Fruit fly (Drosophila melanogaster) whole organism, adult: Measurements from ENCODE around the gene ArgRS.
A peak's percentile ranks its signal among the peaks of the same experiment; 100 is the strongest.

Source experiments
- CG1620 ChIP-seq: fragments of 200-800 bp; sonication (Bioruptor generic); optimal IDR thresholded peaks from 2 replicates; lab custom pipeline; 2016; ENCODE audit warnings: missing biosample characterization, missing genetic modification characterization
- CG7045 ChIP-seq: fragments of 200-800 bp; sonication (Bioruptor generic); optimal IDR thresholded peaks from 2 replicates; lab custom pipeline; 2017; ENCODE audit warnings: missing biosample characterization, mild to moderate bottlenecking, missing genetic modification characterization
- Clk ChIP-seq: fragments of 200-800 bp; sonication (Bioruptor generic); optimal IDR thresholded peaks from 2 replicates; lab custom pipeline; 2017; ENCODE audit warnings: missing biosample characterization, missing genetic modification characterization
- Crg-1 ChIP-seq: fragments of 200-800 bp; sonication (Bioruptor generic); optimal IDR thresholded peaks from 2 replicates; lab custom pipeline; 2016; ENCODE audit warnings: missing biosample characterization, missing genetic modification characterization
- cnc ChIP-seq, 2 experiments: fragments of >200 bp; optimal IDR thresholded peaks; 2 replicates each; lab custom pipeline; 2017
- kay ChIP-seq: fragments of 200-800 bp; sonication (Bioruptor generic); peaks from one replicate; lab custom pipeline; 2016; ENCODE audit warnings: missing biosample characterization, missing genetic modification characterization, borderline replicate concordance
- ovo ChIP-seq: fragments of 200-800 bp; sonication (Bioruptor generic); optimal IDR thresholded peaks from 2 replicates; lab custom pipeline; 2016; ENCODE audit warnings: missing biosample characterization, missing genetic modification characterization

- TF ChIP-seq Clk (GFP tag; lab: Kevin White, UChicago) = no peak
- TF ChIP-seq CG1620 (GFP tag; lab: Kevin White, UChicago) = no peak
- TF ChIP-seq cnc (optimal IDR thresholded peaks at IDR 0.05; lab: Kevin White, UChicago) = no peak
- TF ChIP-seq CG7045 (GFP tag; lab: Kevin White, UChicago) = no peak
- TF ChIP-seq ovo (GFP tag; lab: Kevin White, UChicago) = peak; percentile 18
- TF ChIP-seq Crg-1 = no peak
- TF ChIP-seq kay (GFP tag; lab: Kevin White, UChicago) = peak; percentile 93
Observed at dm6 chrX:15813224-15813623, 30.7 kb downstream of the ArgRS start.
